Worm (Caenorhabditis elegans) whole organism, late embryonic: ENCODE data around the gene flad-1.

Experiments used
- ama-1 ChIP-seq: fragments of 150-350 bp; optimal IDR thresholded peaks from 2 replicates; lab custom pipeline; 2014
- ceh-31 ChIP-seq: sonication (generic microtip); optimal IDR thresholded peaks from 2 replicates; lab custom pipeline; 2016; ENCODE audit warnings: missing genetic modification characterization, missing compliant biosample characterization
- hlh-13 ChIP-seq: fragments of 200-800 bp; sonication (Bioruptor generic); optimal IDR thresholded peaks from 2 replicates; lab custom pipeline; 2018; ENCODE audit warnings: mild to moderate bottlenecking, missing genetic modification characterization, missing compliant biosample characterization
- mec-3 ChIP-seq: sonication (generic microtip); optimal IDR thresholded peaks from 2 replicates; lab custom pipeline; 2016; ENCODE audit warnings: borderline replicate concordance, missing genetic modification characterization, missing compliant biosample characterization
- nhr-11 ChIP-seq: fragments of 150-350 bp; optimal IDR thresholded peaks from 2 replicates; lab custom pipeline; 2014; ENCODE audit warnings: missing biosample characterization, missing genetic modification characterization
- pqm-1 ChIP-seq: sonication (generic microtip); optimal IDR thresholded peaks from 2 replicates; lab custom pipeline; 2016; ENCODE audit warnings: missing genetic modification characterization, missing compliant biosample characterization
- unc-86 ChIP-seq: sonication (generic microtip); optimal IDR thresholded peaks from 2 replicates; lab custom pipeline; 2016; ENCODE audit warnings: missing genetic modification characterization, missing compliant biosample characterization

ce11 chrII:9920468-9920867, 23.5 kb upstream of the flad-1 start, which contains the start of gene pho-10:
- TF ChIP-seq hlh-13 (no peak), ceh-31 (no peak), mec-3 (tag; lab: Kevin White, UChicago) (no peak), pqm-1 (no peak), nhr-11 (tag; lab: Kevin White, UChicago) (no peak), unc-86 (tag; lab: Kevin White, UChicago) (no peak), ama-1 (lab: Kevin White, UChicago) (no peak)
